Fruit fly (Drosophila melanogaster): Measurements from ENCODE around the gene Dhc1.

Gene Dhc1

DNA sequence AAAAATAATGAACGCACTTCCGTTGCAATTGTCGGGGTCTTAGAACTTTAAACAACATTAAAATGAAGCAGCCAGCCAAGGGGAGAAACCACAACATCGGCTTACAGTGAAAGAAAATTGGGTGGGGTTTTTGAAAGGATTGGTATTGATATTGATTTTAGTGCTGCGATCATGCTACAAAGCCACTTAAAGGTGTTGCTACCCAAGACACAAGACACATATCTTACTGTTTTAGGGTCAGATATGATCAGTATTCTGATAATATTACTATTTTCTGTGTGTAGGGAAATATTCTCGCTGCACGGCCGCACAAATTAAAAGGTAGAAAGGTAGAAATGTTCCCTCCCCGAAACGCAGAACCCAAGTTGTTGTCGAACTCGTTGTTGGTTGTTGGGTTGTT lies 69.4 kb downstream of the Dhc1 start (continued):
- TF ChIP-seq Drgx (GFP tag; IDR thresholded peaks at IDR 0.05), result peak; percentile 46; the same call in 1 of the 2 replicates
- peak; percentile 37 for TF ChIP-seq nom (GFP tag; optimal IDR thresholded peaks at IDR 0.05)
- TF ChIP-seq unc-4 (GFP tag; IDR thresholded peaks at IDR 0.05; ENCODE audit: partially characterized antibody), result no peak
- peak; percentile 61; the same call in 1 of the 2 replicates for TF ChIP-seq vvl (GFP tag; IDR thresholded peaks at IDR 0.05)
- peak; percentile 44 for TF ChIP-seq CG13775 (GFP tag; optimal IDR thresholded peaks at IDR 0.05)
- TF ChIP-seq fd64A (GFP tag; optimal IDR thresholded peaks at IDR 0.05), result no peak
- TF ChIP-seq Bgb (GFP tag; IDR thresholded peaks at IDR 0.05; ENCODE audit: partially characterized antibody), result no peak
- TF ChIP-seq Ptx1 (GFP tag; IDR thresholded peaks at IDR 0.05), result 0 out of 2 replicates have a peak, but pooled peaks have one; percentile 10
- peak; percentile 26 for TF ChIP-seq pum (GFP tag; optimal IDR thresholded peaks at IDR 0.05)
- no peak for TF ChIP-seq ems (GFP tag; optimal IDR thresholded peaks at IDR 0.05)
- TF ChIP-seq CG18764 (GFP tag; optimal IDR thresholded peaks at IDR 0.05), result peak; percentile 29
- TF ChIP-seq CG8765 (GFP tag; IDR thresholded peaks at IDR 0.05), result peak; percentile 38; the same call in 1 of the 2 replicates
- TF ChIP-seq CG17829 (tag; optimal IDR thresholded peaks at IDR 0.05), result peak; percentile 78
- no peak for TF ChIP-seq crc (GFP tag; optimal IDR thresholded peaks at IDR 0.05)
- no peak for TF ChIP-seq CG15073 (GFP tag; optimal IDR thresholded peaks at IDR 0.05)
- TF ChIP-seq CG8924 (tag; optimal IDR thresholded peaks at IDR 0.05), result peak; percentile 40
- peak; percentile 35 for TF ChIP-seq fd102C (GFP tag; optimal IDR thresholded peaks at IDR 0.05)
- no peak for TF ChIP-seq jigr1 (GFP tag; IDR thresholded peaks at IDR 0.05)
- no peak for TF ChIP-seq jing (GFP tag; optimal IDR thresholded peaks at IDR 0.05)
- TF ChIP-seq CG8388 (GFP tag; optimal IDR thresholded peaks at IDR 0.05), result peak; percentile 51
- TF ChIP-seq Chrac-16 (GFP tag; optimal IDR thresholded peaks at IDR 0.05), result peak; percentile 36
- no peak for TF ChIP-seq CG12104 (GFP tag; optimal IDR thresholded peaks at IDR 0.05)
- no peak for TF ChIP-seq Bteb2 (GFP tag; optimal IDR thresholded peaks at IDR 0.05)
- no peak for TF ChIP-seq CG12744 (GFP tag; optimal IDR thresholded peaks at IDR 0.05)
- no peak for TF ChIP-seq zen2 (GFP tag; IDR thresholded peaks at IDR 0.05; ENCODE audit: partially characterized antibody)
- peak; percentile 62 for TF ChIP-seq gsb-n (tag; optimal IDR thresholded peaks at IDR 0.05)
- TF ChIP-seq p53 (GFP tag; optimal IDR thresholded peaks at IDR 0.05), result no peak
- TF ChIP-seq slbo (GFP tag; IDR thresholded peaks at IDR 0.05), result 0 out of 2 replicates have a peak, but pooled peaks have one; percentile 3
- TF ChIP-seq H15 (GFP tag; IDR thresholded peaks at IDR 0.05), result 0 out of 3 replicates have a peak, but pooled peaks have one; percentile 36
- peak; percentile 63 for TF ChIP-seq NC2β (GFP tag; optimal IDR thresholded peaks at IDR 0.05)
- peak in 1 of 3 experiments; percentile 71 for TF ChIP-seq lola (GFP tag; optimal IDR thresholded peaks at IDR 0.05)
- TF ChIP-seq CG14667 (GFP tag; IDR thresholded peaks at IDR 0.05), result peak; percentile 18; the same call in 1 of the 2 replicates
- TF ChIP-seq CG12391 (tag; optimal IDR thresholded peaks at IDR 0.05), result peak; percentile 38
- no peak for TF ChIP-seq CG10565 (GFP tag; optimal IDR thresholded peaks at IDR 0.05)
- no peak for TF ChIP-seq mam (GFP tag; optimal IDR thresholded peaks at IDR 0.05)
- TF ChIP-seq Stat92E (GFP tag; optimal IDR thresholded peaks at IDR 0.05), result peak in 1 of 3 experiments; percentile 30
- TF ChIP-seq z (GFP tag; IDR thresholded peaks at IDR 0.05), result no peak
- no peak for TF ChIP-seq CG8281 (tag; optimal IDR thresholded peaks at IDR 0.05)
- no peak for TF ChIP-seq chinmo (GFP tag; IDR thresholded peaks at IDR 0.05; ENCODE audit: partially characterized antibody)
- no peak for TF ChIP-seq CG10543 (GFP tag; optimal IDR thresholded peaks at IDR 0.05)
- TF ChIP-seq Lim3 (GFP tag; IDR thresholded peaks at IDR 0.05), result no peak
- peak; percentile 57 for TF ChIP-seq tin (GFP tag; optimal IDR thresholded peaks at IDR 0.05)
- peak; percentile 77 for TF ChIP-seq zf30C (GFP tag; optimal IDR thresholded peaks at IDR 0.05)
- TF ChIP-seq ara (GFP tag; IDR thresholded peaks at IDR 0.05), result peak; percentile 73
- peak; percentile 9 for TF ChIP-seq CG3065 (GFP tag; optimal IDR thresholded peaks at IDR 0.05)
- TF ChIP-seq CG1603 (tag; optimal IDR thresholded peaks at IDR 0.05), result peak; percentile 77
- TF ChIP-seq Pdp1 (GFP tag; optimal IDR thresholded peaks at IDR 0.05), result peak; percentile 24 to 48
- peak; percentile 43 for TF ChIP-seq tio (GFP tag; optimal IDR thresholded peaks at IDR 0.05)
- peak; percentile 67 for TF ChIP-seq CG4424 (GFP tag; optimal IDR thresholded peaks at IDR 0.05)
- TF ChIP-seq oc (tag; optimal IDR thresholded peaks at IDR 0.05), result no peak
